Fruit fly (Drosophila melanogaster): ENCODE results near the gene CG33641.

Gene CG33641

dm6 chr2L:13527541-13527940 lies 1.3 kb upstream of the CG33641 start, which contains the start of gene CG33640:
Gene CG33640 (plus strand): TSS chr2L:13527841.
- TF ChIP-seq tj (GFP tag; optimal IDR thresholded peaks at IDR 0.05) (no peak), CG1620 (GFP tag; optimal IDR thresholded peaks at IDR 0.05) (no peak)

DNA sequence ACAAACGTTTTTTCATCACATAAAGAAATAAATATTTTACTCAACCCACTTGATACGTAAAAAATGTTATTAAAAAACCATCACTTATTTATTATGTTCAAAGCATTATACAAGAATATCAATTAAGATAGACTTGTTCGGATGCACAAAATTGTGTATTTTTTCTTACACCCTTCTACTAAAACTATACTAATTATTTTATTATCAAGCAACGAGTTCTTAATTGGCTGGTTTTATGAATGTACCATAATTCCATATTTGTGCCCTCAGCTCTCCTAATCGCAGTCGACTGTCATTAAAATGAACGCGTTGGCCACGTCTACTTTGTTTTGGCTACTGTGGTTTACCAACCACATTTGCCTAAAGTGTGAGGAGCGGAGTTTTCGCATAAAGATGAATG lies 833 bp downstream of the CG33641 start, which contains the start of gene CG33642:
Gene CG33642, plus strand, starts transcription at position 301 of the 400 bp plus-strand sequence.
- TF ChIP-seq ovo (GFP tag; optimal IDR thresholded peaks at IDR 0.05): no peak
- no peak for TF ChIP-seq CG7101 (tag; optimal IDR thresholded peaks at IDR 0.05)
- TF ChIP-seq CG12768 (GFP tag; optimal IDR thresholded peaks at IDR 0.05): no peak

DNA sequence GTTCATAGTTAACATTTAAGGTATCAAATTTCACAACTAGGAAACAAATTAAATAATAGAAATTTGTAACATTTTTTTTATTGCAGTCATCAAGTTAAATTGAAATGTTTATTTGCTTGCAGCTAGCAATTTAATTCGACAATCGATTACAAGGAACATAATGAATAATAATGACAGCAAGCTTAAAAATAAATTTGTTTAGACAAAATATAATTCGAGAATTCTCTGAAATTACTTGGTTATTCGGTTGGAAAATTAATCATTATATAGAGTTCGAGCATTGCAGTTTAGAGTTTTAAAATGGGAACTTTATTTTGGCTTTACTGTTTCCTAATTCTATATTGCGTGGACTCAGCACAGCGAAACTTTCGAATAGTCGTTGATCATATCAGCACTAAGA lies 1.9 kb downstream of the CG33641 start, which contains the start of gene CG33643:
Gene CG33643, plus strand, starts transcription at position 301 of the 400 bp plus-strand sequence.
- no peak for TF ChIP-seq CG7101 (tag; optimal IDR thresholded peaks at IDR 0.05)
- TF ChIP-seq CG14711 (tag; optimal IDR thresholded peaks at IDR 0.05): no peak
- no peak for TF ChIP-seq CG7045 (GFP tag; optimal IDR thresholded peaks at IDR 0.05)
- TF ChIP-seq bab1 (GFP tag; optimal IDR thresholded peaks at IDR 0.05): no peak

DNA sequence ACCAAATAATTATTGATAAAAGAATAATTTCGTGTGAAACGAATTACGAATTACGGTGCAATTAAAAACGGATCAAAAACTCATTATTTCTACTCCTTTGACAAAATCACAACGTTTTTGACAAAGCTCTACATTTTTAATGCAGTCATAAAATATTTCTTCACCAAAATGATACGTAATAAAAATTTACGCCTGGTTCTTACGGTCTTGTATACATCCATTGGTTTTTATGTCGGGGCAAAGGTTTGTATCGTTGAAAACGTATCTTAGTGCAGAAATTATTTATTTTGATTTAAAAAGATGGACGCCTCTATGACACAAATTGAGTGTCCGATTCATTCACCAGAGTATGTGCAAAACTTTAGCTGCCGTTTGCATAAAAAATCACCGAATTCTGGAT lies 2.9 kb downstream of the CG33641 start, which contains the start of gene CG33644:
Gene CG33644, plus strand, starts transcription at position 301 of the 400 bp plus-strand sequence.
- TF ChIP-seq CG5204 (GFP tag; optimal IDR thresholded peaks at IDR 0.05): no peak
- TF ChIP-seq cnc (optimal IDR thresholded peaks at IDR 0.05): no peak
- TF ChIP-seq Hr96 (GFP tag; optimal IDR thresholded peaks at IDR 0.05): no peak
- no peak for TF ChIP-seq tj (GFP tag; optimal IDR thresholded peaks at IDR 0.05)
- TF ChIP-seq pad (GFP tag; optimal IDR thresholded peaks at IDR 0.05): no peak

DNA sequence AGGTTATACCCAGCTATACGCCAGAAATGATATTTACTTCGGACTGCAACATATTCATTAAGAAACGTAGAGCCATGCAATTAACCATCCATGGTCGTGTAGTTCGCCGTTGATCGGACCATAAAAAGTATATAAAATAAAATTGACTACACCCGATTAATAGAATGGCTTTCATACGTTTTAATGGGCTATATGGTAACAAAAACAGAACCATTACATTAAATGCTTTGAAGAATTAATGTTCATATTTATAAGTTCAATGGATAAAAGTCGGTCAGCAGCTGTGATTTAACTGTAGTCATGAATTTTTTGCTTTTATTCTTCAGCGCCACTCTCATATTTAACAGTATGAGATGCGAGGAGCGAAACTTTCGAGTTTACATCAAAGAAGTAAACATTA lies 3.7 kb downstream of the CG33641 start, which contains the start of gene CG33645:
Gene CG33645, plus strand, starts transcription at position 301 of the 400 bp plus-strand sequence.
- TF ChIP-seq CG11617 (GFP tag; optimal IDR thresholded peaks at IDR 0.05) (no peak), Crg-1 (GFP tag; optimal IDR thresholded peaks at IDR 0.05) (no peak)

DNA sequence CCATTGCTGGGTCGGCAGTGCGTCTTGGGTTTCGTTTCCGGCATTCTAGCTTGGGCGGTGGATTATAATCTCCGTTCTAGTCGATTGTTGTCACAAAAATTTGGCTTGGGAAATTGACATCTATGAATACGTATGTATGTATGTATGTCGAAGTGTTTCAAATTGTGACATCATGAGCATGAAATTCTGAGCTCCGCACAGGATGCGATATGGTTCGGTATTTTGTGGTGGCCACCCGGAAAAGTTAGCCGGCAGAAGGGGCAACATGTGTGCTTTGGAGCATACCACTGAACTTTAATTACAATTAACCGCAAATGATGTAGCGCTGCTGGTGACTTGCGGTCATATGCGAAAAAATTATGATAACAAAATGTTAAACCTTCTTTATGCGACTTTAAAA lies 6.8 kb downstream of the CG33641 start, which contains the start of gene CG15638:
Gene CG15638, minus strand, starts transcription at position 101 of the 400 bp plus-strand sequence.
- no peak for TF ChIP-seq toe (GFP tag; optimal IDR thresholded peaks at IDR 0.05)
- peak; percentile 12 for TF ChIP-seq kay (GFP tag; ENCODE audit: borderline replicate concordance)

DNA sequence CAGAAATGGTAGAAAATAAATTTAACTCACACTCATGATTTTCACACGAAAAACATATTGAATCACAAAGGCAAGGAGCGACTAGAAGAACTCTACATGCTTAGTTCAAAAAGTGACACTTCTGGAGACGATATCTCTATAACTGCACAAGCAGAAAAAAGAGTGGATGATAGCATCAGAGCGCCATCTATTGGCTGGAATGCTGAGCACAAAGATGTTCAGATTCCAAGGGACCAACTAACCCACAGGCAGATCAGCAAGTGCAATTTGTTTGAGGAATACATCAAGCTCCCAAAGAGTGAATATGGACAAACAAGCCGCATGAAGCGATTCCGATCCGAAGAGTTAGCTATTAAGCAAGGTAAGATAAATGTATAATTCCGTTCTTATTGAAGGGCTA lies 11.9 kb downstream of the CG33641 start, which contains the start of gene CG16852:
Gene CG16852, plus strand, starts transcription at position 48 of the 400 bp plus-strand sequence.
- TF ChIP-seq CG12768 (GFP tag; optimal IDR thresholded peaks at IDR 0.05) (no peak), CG5204 (GFP tag; optimal IDR thresholded peaks at IDR 0.05) (no peak), CG1620 (GFP tag; optimal IDR thresholded peaks at IDR 0.05) (no peak), pad (GFP tag; optimal IDR thresholded peaks at IDR 0.05) (no peak), CG14711 (tag; optimal IDR thresholded peaks at IDR 0.05) (no peak)

DNA sequence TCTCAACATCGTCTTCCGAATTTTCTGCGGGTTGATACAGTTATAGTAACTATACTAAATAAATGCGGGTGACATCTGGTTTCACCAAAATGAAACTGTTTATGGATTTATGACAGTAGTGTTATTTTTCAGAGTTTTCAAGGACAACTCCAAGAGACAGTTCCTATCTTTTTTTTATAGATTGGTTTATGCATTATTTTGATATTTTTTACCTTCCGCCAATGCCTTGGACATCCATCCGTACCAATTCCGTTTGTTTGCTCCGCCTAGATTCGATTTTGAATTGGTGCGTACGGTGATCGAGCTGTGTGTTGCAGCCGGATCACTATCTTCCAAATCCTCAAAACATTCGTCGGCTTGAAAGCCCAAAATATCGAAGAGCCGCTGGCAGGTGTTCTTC lies 13.1 kb downstream of the CG33641 start, which contains the start of gene CG16853:
Gene CG16853, plus strand, starts transcription at position 301 of the 400 bp plus-strand sequence.
- TF ChIP-seq pad (GFP tag; optimal IDR thresholded peaks at IDR 0.05) (no peak), Crg-1 (GFP tag; optimal IDR thresholded peaks at IDR 0.05) (no peak), bab1 (GFP tag; optimal IDR thresholded peaks at IDR 0.05) (no peak), CG1620 (GFP tag; optimal IDR thresholded peaks at IDR 0.05) (no peak), CG12768 (GFP tag; optimal IDR thresholded peaks at IDR 0.05) (no peak), CG5204 (GFP tag; optimal IDR thresholded peaks at IDR 0.05) (no peak), CG14711 (tag; optimal IDR thresholded peaks at IDR 0.05) (no peak), Clk (GFP tag; optimal IDR thresholded peaks at IDR 0.05) (no peak), CG7045 (GFP tag; optimal IDR thresholded peaks at IDR 0.05) (no peak), cic (GFP tag; optimal IDR thresholded peaks at IDR 0.05) (no peak), tj (GFP tag; optimal IDR thresholded peaks at IDR 0.05) (no peak), kay (GFP tag; ENCODE audit: borderline replicate concordance) (no peak), CG11617 (GFP tag; optimal IDR thresholded peaks at IDR 0.05) (no peak), Mnt (GFP tag; optimal IDR thresholded peaks at IDR 0.05) (no peak), CG7101 (tag; optimal IDR thresholded peaks at IDR 0.05) (no peak), Hr96 (GFP tag; optimal IDR thresholded peaks at IDR 0.05) (no peak), ovo (GFP tag; optimal IDR thresholded peaks at IDR 0.05) (no peak), toe (GFP tag; optimal IDR thresholded peaks at IDR 0.05) (no peak)

DNA sequence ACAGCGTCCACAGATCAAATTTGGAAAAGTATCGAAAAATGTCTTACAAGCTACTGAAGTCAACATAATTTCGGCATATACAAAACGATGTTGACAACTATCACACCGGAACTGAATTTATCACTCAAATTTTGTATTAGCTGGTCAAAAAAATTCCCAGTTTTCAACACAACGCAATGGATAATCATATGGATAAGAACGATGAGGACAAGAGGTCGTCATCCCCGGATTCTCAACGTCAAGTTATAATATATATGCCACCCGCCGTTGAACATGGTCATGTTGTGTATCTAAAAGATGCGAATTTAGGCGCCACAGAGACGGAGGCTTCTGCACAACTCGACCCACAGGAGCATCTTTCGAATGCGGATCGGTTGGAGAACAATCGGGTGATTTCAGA lies 13.6 kb downstream of the CG33641 start, which contains the start of gene CG9263:
Gene CG9263, minus strand, starts transcription at position 101 of the 400 bp plus-strand sequence.
- TF ChIP-seq tj (GFP tag; optimal IDR thresholded peaks at IDR 0.05) (no peak), CG11617 (GFP tag; optimal IDR thresholded peaks at IDR 0.05) (no peak), CG12768 (GFP tag; optimal IDR thresholded peaks at IDR 0.05) (no peak), CG5204 (GFP tag; optimal IDR thresholded peaks at IDR 0.05) (no peak), pad (GFP tag; optimal IDR thresholded peaks at IDR 0.05) (no peak), Crg-1 (GFP tag; optimal IDR thresholded peaks at IDR 0.05) (no peak)

All from whole organism, adult.